Fruit fly (Drosophila melanogaster): ENCODE measurements around the gene eIF3g1.
A peak's percentile ranks its signal among the peaks of the same experiment; 100 is the strongest.

eIF3g1 gene

dm6 chrX:2652124-2652923 is 42.2 kb upstream of the eIF3g1 start (continued):
- peak; percentile 46 for TF ChIP-seq nom (GFP tag; optimal IDR thresholded peaks at IDR 0.05)
- TF ChIP-seq pros (GFP tag; optimal IDR thresholded peaks at IDR 0.05): peak; percentile 11
- peak; percentile 36 for TF ChIP-seq Atf3 (GFP tag; optimal IDR thresholded peaks at IDR 0.05)
- no peak for TF ChIP-seq CG1024 (GFP tag; IDR thresholded peaks at IDR 0.05)
- peak; percentile 4 for TF ChIP-seq CG7839 (tag; optimal IDR thresholded peaks at IDR 0.05)
- TF ChIP-seq CG3838 (GFP tag; optimal IDR thresholded peaks at IDR 0.05): peak; percentile 74
- peak; percentile 51; the same call in 1 of the 3 replicates for TF ChIP-seq z (GFP tag; IDR thresholded peaks at IDR 0.05)
- TF ChIP-seq kay (GFP tag; optimal IDR thresholded peaks at IDR 0.05): peak; percentile 81
- peak; percentile 22 for TF ChIP-seq Deaf1 (tag; optimal IDR thresholded peaks at IDR 0.05)
- peak; percentile 49 for TF ChIP-seq run (tag; optimal IDR thresholded peaks at IDR 0.05)
- TF ChIP-seq rib (GFP tag; IDR thresholded peaks at IDR 0.05): no peak
- TF ChIP-seq CG8290 (GFP tag; optimal IDR thresholded peaks at IDR 0.05): no peak
- peak in 1 of 2 experiments; percentile 18 for TF ChIP-seq CG8290 (tag; optimal IDR thresholded peaks at IDR 0.05)
- peak; percentile 34; the same call in 1 of the 2 replicates for TF ChIP-seq CG32532 (GFP tag; IDR thresholded peaks at IDR 0.05)
- peak; percentile 42; the same call in 1 of the 2 replicates for TF ChIP-seq vvl (GFP tag; IDR thresholded peaks at IDR 0.05)
- no peak for TF ChIP-seq CG9727 (GFP tag; optimal IDR thresholded peaks at IDR 0.05)
- peak in 1 of 2 experiments; percentile 46 for TF ChIP-seq Hr78 (GFP tag; optimal IDR thresholded peaks at IDR 0.05)
- peak; percentile 73 for TF ChIP-seq Med (GFP tag)
- no peak for TF ChIP-seq CG5953 (GFP tag; IDR thresholded peaks at IDR 0.05)
- TF ChIP-seq sqz (GFP tag; optimal IDR thresholded peaks at IDR 0.05): peak; percentile 75
- no peak for TF ChIP-seq CG8089 (GFP tag; optimal IDR thresholded peaks at IDR 0.05)
- peak; percentile 36 for TF ChIP-seq gro (GFP tag; optimal IDR thresholded peaks at IDR 0.05)
- TF ChIP-seq CG12942 (GFP tag; optimal IDR thresholded peaks at IDR 0.05): no peak
- peak; percentile 62 for TF ChIP-seq Blimp-1 (GFP tag; optimal IDR thresholded peaks at IDR 0.05)
- no peak for TF ChIP-seq CG2678 (tag; optimal IDR thresholded peaks at IDR 0.05)
- no peak for TF ChIP-seq mld (GFP tag; IDR thresholded peaks at IDR 0.05; ENCODE audit: partially characterized antibody)
- TF ChIP-seq CG32772 (GFP tag; IDR thresholded peaks at IDR 0.05): 0 out of 2 replicates have a peak, but pooled peaks have one; percentile 17
- TF ChIP-seq sens-2 (GFP tag; IDR thresholded peaks at IDR 0.05): no peak
- TF ChIP-seq pfk (GFP tag; optimal IDR thresholded peaks at IDR 0.05): peak; percentile 84
- TF ChIP-seq sr (GFP tag; IDR thresholded peaks at IDR 0.05): peak; percentile 65; the same call in 1 of the 3 replicates
- 0 out of 3 replicates have a peak, but pooled peaks have one; percentile 11 for TF ChIP-seq gce (GFP tag; IDR thresholded peaks at IDR 0.05)
- peak; percentile 85 for TF ChIP-seq CG1832 (GFP tag; optimal IDR thresholded peaks at IDR 0.05)
- TF ChIP-seq CG7271 (tag; optimal IDR thresholded peaks at IDR 0.05): no peak
- peak; percentile 63 for TF ChIP-seq Adf1 (GFP tag; IDR thresholded peaks at IDR 0.05)
- TF ChIP-seq HLH3B (GFP tag; IDR thresholded peaks at IDR 0.05): no peak
- TF ChIP-seq CG7372 (GFP tag; IDR thresholded peaks at IDR 0.05): no peak
- no peak for TF ChIP-seq Ravus (GFP tag; IDR thresholded peaks at IDR 0.05)
- TF ChIP-seq Hr51 (GFP tag; optimal IDR thresholded peaks at IDR 0.05): peak in 1 of 2 experiments; percentile 19
- peak in 1 of 2 experiments; percentile 100 for TF ChIP-seq Pdp1 (GFP tag; optimal IDR thresholded peaks at IDR 0.05)
- peak; percentile 33; the same call in 1 of the 2 replicates for TF ChIP-seq bbx (GFP tag; IDR thresholded peaks at IDR 0.05; ENCODE audit: partially characterized antibody)
- TF ChIP-seq CG13287 (GFP tag; IDR thresholded peaks at IDR 0.05; ENCODE audit: partially characterized antibody): peak; percentile 41; the same call in 1 of the 2 replicates
- TF ChIP-seq CG11085 (GFP tag; IDR thresholded peaks at IDR 0.05): no peak
- peak; percentile 49 for TF ChIP-seq abd-A (tag; optimal IDR thresholded peaks at IDR 0.05)
- no peak for TF ChIP-seq CG18011 (GFP tag; optimal IDR thresholded peaks at IDR 0.05)
- no peak for TF ChIP-seq CG11696 (GFP tag; IDR thresholded peaks at IDR 0.05)
- no peak for TF ChIP-seq klu (GFP tag; IDR thresholded peaks at IDR 0.05)
- no peak for TF ChIP-seq twi (tag; optimal IDR thresholded peaks at IDR 0.05)
- TF ChIP-seq crc (GFP tag; optimal IDR thresholded peaks at IDR 0.05): peak; percentile 61
